ENCODE assay signal across 4 worm cellular contexts in the genomic region with DNA sequence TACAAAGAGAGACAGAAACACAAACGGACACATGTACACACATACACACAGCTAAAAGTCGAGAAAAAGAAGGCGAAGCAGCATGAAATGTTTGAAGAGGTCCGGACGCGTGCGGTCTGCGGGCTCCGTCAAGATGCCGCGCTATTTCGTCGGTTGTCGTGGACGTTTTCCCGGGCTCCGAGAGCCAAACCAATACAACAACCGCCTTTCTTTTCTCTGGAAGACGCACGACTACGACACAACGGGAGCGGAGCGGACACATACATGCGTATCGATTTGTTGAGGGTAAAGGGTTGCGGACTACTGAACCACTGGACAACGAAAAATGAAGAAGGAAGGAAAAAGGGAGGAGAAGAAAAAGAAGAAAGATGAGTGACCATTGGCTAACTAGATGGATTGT.
A peak's percentile ranks its signal among the peaks of the same experiment; 100 is the strongest.
TF ChIP-seq lines count a peak whose summit lies in the region.

No protein-coding gene starts in this region.

TF ChIP-seq in whole organism, L2 larva, 48 proteins besides CTCF, POLR2A, EP300 and RAD21 (continues in another document):
- TF ChIP-seq ceh-82 (tag; optimal IDR thresholded peaks at IDR 0.05; lab: Kevin White, UChicago) (no peak), ama-1 (optimal IDR thresholded peaks at IDR 0.05; lab: Kevin White, UChicago) (no peak), sem-4 (tag; optimal IDR thresholded peaks at IDR 0.05; lab: Kevin White, UChicago) (peak; percentile 23), crh-2 (tag; optimal IDR thresholded peaks at IDR 0.05; lab: Kevin White, UChicago) (no peak), unc-55 (GFP tag; optimal IDR thresholded peaks at IDR 0.05; lab: Kevin White, UChicago) (peak; percentile 61), sma-9 (GFP tag; optimal IDR thresholded peaks at IDR 0.05; lab: Kevin White, UChicago) (peak; percentile 14), sma-9 (tag; optimal IDR thresholded peaks at IDR 0.05; lab: Kevin White, UChicago) (no peak), skn-1 (tag; optimal IDR thresholded peaks at IDR 0.05; lab: Kevin White, UChicago) (no peak), mab-5 (tag; optimal IDR thresholded peaks at IDR 0.05; lab: Kevin White, UChicago) (peak; percentile 14), snpc-4 (tag; optimal IDR thresholded peaks at IDR 0.05; lab: Kevin White, UChicago) (no peak), ceh-16 (tag; optimal IDR thresholded peaks at IDR 0.05; lab: Kevin White, UChicago) (no peak), Y55F3AM.14 (GFP tag; optimal IDR thresholded peaks at IDR 0.05; lab: Kevin White, UChicago) (no peak), nhr-12 (tag; optimal IDR thresholded peaks at IDR 0.05; lab: Kevin White, UChicago) (no peak), zag-1 (tag; optimal IDR thresholded peaks at IDR 0.05; lab: Kevin White, UChicago) (peak; percentile 58), blmp-1 (tag; optimal IDR thresholded peaks at IDR 0.05; lab: Kevin White, UChicago; ENCODE audit: insufficient read depth) (no peak), nhr-6 (tag; optimal IDR thresholded peaks at IDR 0.05; lab: Kevin White, UChicago) (no peak), elt-3 (tag; optimal IDR thresholded peaks at IDR 0.05; lab: Kevin White, UChicago) (no peak), nhr-11 (tag; optimal IDR thresholded peaks at IDR 0.05; lab: Kevin White, UChicago) (no peak), F13H6.1 (tag; optimal IDR thresholded peaks at IDR 0.05; lab: Kevin White, UChicago) (peak; percentile 75), mdl-1 (tag; optimal IDR thresholded peaks at IDR 0.05; lab: Kevin White, UChicago) (peak in 1 of 2 experiments; percentile 29), nhr-129 (tag; optimal IDR thresholded peaks at IDR 0.05; lab: Kevin White, UChicago) (no peak), nhr-23 (tag; optimal IDR thresholded peaks at IDR 0.05; lab: Kevin White, UChicago) (no peak), nhr-77 (tag; optimal IDR thresholded peaks at IDR 0.05; lab: Kevin White, UChicago) (no peak)

TF ChIP-seq in whole organism, L4 larva, 104 proteins besides CTCF, POLR2A, EP300 and RAD21 (continues in another document):
- no peak for TF ChIP-seq ctbp-1 (GFP tag; IDR thresholded peaks at IDR 0.05; lab: Robert Waterston, UW)
- peak; percentile 44 for TF ChIP-seq rbr-2 (tag; optimal IDR thresholded peaks at IDR 0.05; lab: Kevin White, UChicago)
- TF ChIP-seq ceh-32 (tag; optimal IDR thresholded peaks at IDR 0.05; lab: Kevin White, UChicago; ENCODE audit: poor library complexity) = no peak
- TF ChIP-seq hlh-11 (tag; optimal IDR thresholded peaks at IDR 0.05; lab: Kevin White, UChicago) = peak; percentile 5
- TF ChIP-seq nhr-11 (tag; optimal IDR thresholded peaks at IDR 0.05; lab: Kevin White, UChicago) = no peak
- TF ChIP-seq F10B5.3 (tag; optimal IDR thresholded peaks at IDR 0.05; lab: Kevin White, UChicago) = no peak
- no peak for TF ChIP-seq cey-2 (tag; optimal IDR thresholded peaks at IDR 0.05; lab: Kevin White, UChicago; ENCODE audit: borderline replicate concordance, insufficient read depth)
- no peak for TF ChIP-seq tra-1 (GFP tag; IDR thresholded peaks at IDR 0.05; lab: Robert Waterston, UW)
- TF ChIP-seq egl-27 (tag; optimal IDR thresholded peaks at IDR 0.05; lab: Kevin White, UChicago) = no peak
- no peak for TF ChIP-seq mep-1 (tag; optimal IDR thresholded peaks at IDR 0.05; lab: Kevin White, UChicago)
- TF ChIP-seq nhr-28 (tag; optimal IDR thresholded peaks at IDR 0.05; lab: Kevin White, UChicago) = no peak
- TF ChIP-seq arid-1 (GFP tag; conservative IDR thresholded peaks at IDR 0.05; lab: Robert Waterston, UW) = no peak
- no peak for TF ChIP-seq mxl-2 (GFP tag; conservative IDR thresholded peaks at IDR 0.05; lab: Robert Waterston, UW)
- no peak for TF ChIP-seq Y105C5A.15 (GFP tag; IDR thresholded peaks at IDR 0.05; lab: Robert Waterston, UW)
- TF ChIP-seq duxl-1 (tag; optimal IDR thresholded peaks at IDR 0.05; lab: Kevin White, UChicago; ENCODE audit: poor library complexity) = no peak
- no peak for TF ChIP-seq ceh-44 (GFP tag; IDR thresholded peaks at IDR 0.05; lab: Robert Waterston, UW)
- TF ChIP-seq hlh-30 (tag; optimal IDR thresholded peaks at IDR 0.05; lab: Kevin White, UChicago; ENCODE audit: insufficient read depth) = peak; percentile 7
- TF ChIP-seq zip-11 (GFP tag; IDR thresholded peaks at IDR 0.05; lab: Robert Waterston, UW) = no peak
- no peak for TF ChIP-seq daf-16 (GFP tag; optimal IDR thresholded peaks at IDR 0.05; lab: Kevin White, UChicago)
- no peak for TF ChIP-seq daf-16 (tag; optimal IDR thresholded peaks at IDR 0.05; lab: Kevin White, UChicago)
- peak; percentile 56 for TF ChIP-seq ceh-28 (tag; optimal IDR thresholded peaks at IDR 0.05; lab: Kevin White, UChicago)
- TF ChIP-seq nhr-237 (tag; optimal IDR thresholded peaks at IDR 0.05; lab: Kevin White, UChicago) = no peak
- TF ChIP-seq unc-39 (tag; optimal IDR thresholded peaks at IDR 0.05; lab: Kevin White, UChicago) = no peak

TF ChIP-seq in whole organism, late embryonic, 69 proteins besides CTCF, POLR2A, EP300 and RAD21 (continues in another document):
- TF ChIP-seq dve-1 (tag; optimal IDR thresholded peaks at IDR 0.05; lab: Kevin White, UChicago) (no peak), fkh-10 (GFP tag; optimal IDR thresholded peaks at IDR 0.05; lab: Kevin White, UChicago) (no peak), F13H6.1 (tag; optimal IDR thresholded peaks at IDR 0.05; lab: Kevin White, UChicago) (peak; percentile 28), gmeb-2 (tag; optimal IDR thresholded peaks at IDR 0.05; lab: Kevin White, UChicago) (no peak), hlh-8 (tag; optimal IDR thresholded peaks at IDR 0.05; lab: Kevin White, UChicago) (no peak), elt-2 (tag; optimal IDR thresholded peaks at IDR 0.05; lab: Kevin White, UChicago) (no peak), ceh-2 (tag; optimal IDR thresholded peaks at IDR 0.05; lab: Kevin White, UChicago) (no peak), sox-2 (GFP tag; IDR thresholded peaks at IDR 0.05; lab: Robert Waterston, UW) (no peak), odd-2 (tag; optimal IDR thresholded peaks at IDR 0.05; lab: Kevin White, UChicago) (no peak), mec-3 (tag; optimal IDR thresholded peaks at IDR 0.05; lab: Kevin White, UChicago; ENCODE audit: borderline replicate concordance) (no peak), nfya-1 (tag; optimal IDR thresholded peaks at IDR 0.05; lab: Kevin White, UChicago) (peak; percentile 69), sdc-2 (tag; optimal IDR thresholded peaks at IDR 0.05; lab: Kevin White, UChicago) (peak; percentile 7), ttx-3 (tag; optimal IDR thresholded peaks at IDR 0.05; lab: Kevin White, UChicago) (no peak), ceh-31 (tag; optimal IDR thresholded peaks at IDR 0.05; lab: Kevin White, UChicago) (peak; percentile 51), ets-4 (tag; optimal IDR thresholded peaks at IDR 0.05; lab: Kevin White, UChicago) (no peak), C38D4.7 (GFP tag; optimal IDR thresholded peaks at IDR 0.05; lab: Kevin White, UChicago) (no peak), Y22D7AL.16 (tag; optimal IDR thresholded peaks at IDR 0.05; lab: Kevin White, UChicago) (no peak), ceh-22 (tag; optimal IDR thresholded peaks at IDR 0.05; lab: Kevin White, UChicago) (no peak), C08G9.2 (tag; optimal IDR thresholded peaks at IDR 0.05; lab: Kevin White, UChicago) (peak; percentile 17), fkh-6 (tag; optimal IDR thresholded peaks at IDR 0.05; lab: Kevin White, UChicago) (no peak), fax-1 (tag; optimal IDR thresholded peaks at IDR 0.05; lab: Kevin White, UChicago) (no peak), ceh-9 (tag; optimal IDR thresholded peaks at IDR 0.05; lab: Kevin White, UChicago) (no peak), elt-4 (tag; optimal IDR thresholded peaks at IDR 0.05; lab: Kevin White, UChicago) (no peak), ceh-34 (tag; optimal IDR thresholded peaks at IDR 0.05; lab: Kevin White, UChicago) (peak; percentile 39), nhr-11 (tag; optimal IDR thresholded peaks at IDR 0.05; lab: Kevin White, UChicago) (no peak)

TF ChIP-seq in whole organism, mixed stage, embryonic, 35 proteins besides CTCF, POLR2A, EP300 and RAD21:
- TF ChIP-seq mls-2 (tag; optimal IDR thresholded peaks at IDR 0.05; lab: Kevin White, UChicago) (peak; percentile 4), flh-1 (GFP tag; optimal IDR thresholded peaks at IDR 0.05; lab: Kevin White, UChicago) (no peak), ces-1 (GFP tag; optimal IDR thresholded peaks at IDR 0.05; lab: Kevin White, UChicago) (peak; percentile 44), drap-1 (GFP tag; optimal IDR thresholded peaks at IDR 0.05; lab: Kevin White, UChicago) (peak; percentile 12), elt-1 (tag; optimal IDR thresholded peaks at IDR 0.05; lab: Kevin White, UChicago; ENCODE audit: borderline replicate concordance, insufficient read depth) (no peak), pha-4 (tag; optimal IDR thresholded peaks at IDR 0.05; lab: Kevin White, UChicago) (no peak), ceh-39 (tag; optimal IDR thresholded peaks at IDR 0.05; lab: Kevin White, UChicago) (no peak), unc-120 (tag; optimal IDR thresholded peaks at IDR 0.05; lab: Kevin White, UChicago; ENCODE audit: poor library complexity, severe bottlenecking) (no peak), M03D4.4 (tag; optimal IDR thresholded peaks at IDR 0.05; lab: Kevin White, UChicago) (peak; percentile 4)
